Worm (Caenorhabditis elegans) whole organism, L4/young adult: Measurements from ENCODE around the gene F08B4.8.
"Not testable (repeated sequence)": the region's sequence is repeated elsewhere in the genome, so short reads cannot be mapped to it uniquely, and the experiment has no call there.

Experiments
- W03F9.2 ChIP-seq: fragments of 150-350 bp; optimal IDR thresholded peaks from 2 replicates; lab custom pipeline; 2014; ENCODE audit warnings: missing biosample characterization, missing genetic modification characterization
- dao-5 ChIP-seq: sonication (generic microtip); optimal IDR thresholded peaks from 2 replicates; lab custom pipeline; 2016; ENCODE audit warnings: missing genotype, missing genetic modification characterization, moderate library complexity, missing compliant biosample characterization
- him-1 ChIP-seq: sonication (generic microtip); optimal IDR thresholded peaks from 2 replicates; lab custom pipeline; 2016; ENCODE audit warnings: missing genotype, missing genetic modification reagents, missing genetic modification characterization, missing compliant biosample characterization

The F08B4.8 gene

DNA sequence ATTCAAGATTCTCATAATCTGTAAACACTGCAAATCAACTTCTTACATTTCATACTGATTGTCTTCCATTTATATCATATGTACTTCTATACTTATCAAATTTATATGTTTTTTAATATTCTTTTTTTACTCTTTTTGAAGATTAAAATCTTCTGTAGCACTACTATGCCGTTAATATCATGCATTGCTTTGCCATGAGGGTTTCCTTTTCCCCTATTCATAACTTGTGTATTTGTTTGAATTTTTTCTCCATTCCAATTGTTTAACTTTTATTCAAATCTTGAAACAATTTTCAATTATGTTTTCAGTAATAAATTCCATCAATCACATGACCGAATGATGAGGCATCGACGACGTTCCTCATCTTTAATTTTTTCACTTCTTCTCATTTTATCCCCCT is 8.8 kb upstream of the F08B4.8 start, which contains the start of gene cdh-5:
Gene cdh-5 (plus strand): TSS at position 301 of the 400 bp plus-strand sequence.
- TF ChIP-seq him-1 (tag; lab: Kevin White, UChicago) (no peak), W03F9.2 (tag; lab: Kevin White, UChicago) (no peak), dao-5 (no peak)

DNA sequence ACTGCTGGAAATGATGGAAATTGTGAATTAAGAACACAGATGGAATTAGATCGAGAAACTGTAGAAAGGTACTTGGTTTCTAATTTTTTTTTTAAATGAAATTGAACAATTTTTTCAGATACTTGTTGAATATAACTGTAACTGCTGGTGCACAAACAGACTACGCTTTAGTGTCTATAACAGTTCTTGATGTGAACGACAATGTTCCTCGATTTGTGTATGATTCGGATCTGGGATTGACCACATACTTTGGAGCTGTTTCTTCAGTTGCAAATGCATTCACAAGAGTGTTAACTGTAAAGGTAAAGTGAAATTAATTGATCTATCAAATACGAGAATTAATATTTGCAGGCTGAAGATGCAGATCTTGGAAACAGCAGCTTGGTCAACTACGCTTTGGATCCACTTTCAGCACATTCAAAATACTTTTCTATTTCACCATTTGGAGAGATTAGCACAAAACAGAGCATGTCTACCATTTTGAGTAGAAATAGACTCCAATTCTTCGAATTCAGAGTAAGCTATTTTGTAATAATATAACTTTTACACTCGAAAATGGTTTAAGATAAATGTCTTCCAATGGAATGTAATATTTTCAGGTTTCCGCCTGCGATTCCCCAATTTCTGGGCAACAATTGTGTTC is 3.5 kb upstream of the F08B4.8 start:
- TF ChIP-seq dao-5 (no peak), W03F9.2 (tag; lab: Kevin White, UChicago) (no peak), him-1 (tag; lab: Kevin White, UChicago) (no peak)

DNA sequence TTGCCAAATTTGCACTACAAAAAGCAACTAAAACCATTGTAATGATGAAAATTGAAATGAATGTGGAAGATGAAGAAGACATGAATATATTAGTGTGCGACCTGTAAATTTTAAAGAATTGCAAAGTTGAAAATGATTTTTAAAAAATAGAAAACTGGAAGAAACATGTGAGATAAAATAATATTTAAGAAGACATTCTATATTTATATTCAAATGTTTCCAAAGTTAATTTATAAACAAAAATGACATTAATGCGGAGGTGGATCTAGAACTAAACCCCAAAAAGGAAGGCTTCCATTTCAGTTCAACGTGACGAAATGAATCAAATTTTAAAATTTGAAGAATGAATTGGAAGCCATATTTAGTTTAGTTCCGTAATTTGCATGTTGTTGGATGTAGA is 1.8 kb downstream of the F08B4.8 start, which contains the start of gene nlp-60:
Gene nlp-60 (minus strand): TSS at position 101 of the 400 bp plus-strand sequence.
- TF ChIP-seq W03F9.2 (tag; lab: Kevin White, UChicago), result no peak
- TF ChIP-seq him-1 (tag; lab: Kevin White, UChicago), result no peak
- no peak for TF ChIP-seq dao-5

DNA sequence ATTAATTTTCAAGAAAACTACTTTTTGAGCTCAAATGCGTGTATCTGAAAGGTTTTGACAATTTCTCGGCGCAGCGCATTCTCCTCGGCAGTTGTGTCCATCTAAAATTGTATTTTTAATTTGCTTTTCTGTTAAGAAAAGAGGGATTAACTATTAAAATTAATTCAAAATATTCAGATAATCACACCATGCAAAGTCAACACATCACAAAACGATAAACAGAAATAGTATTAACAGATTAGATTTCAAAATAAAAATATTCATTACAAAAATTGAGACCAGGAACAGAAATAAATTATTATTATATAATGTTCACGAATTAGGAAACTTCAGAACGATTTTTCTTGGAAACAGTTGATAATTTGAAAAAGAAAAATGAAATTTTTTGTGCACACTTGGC is 9.1 kb downstream of the F08B4.8 start, which contains the start of gene pole-2:
Gene pole-2 (minus strand): TSS at position 101 of the 400 bp plus-strand sequence.
- TF ChIP-seq W03F9.2 (tag; lab: Kevin White, UChicago) (no peak), him-1 (tag; lab: Kevin White, UChicago) (no peak), dao-5 (no peak)

DNA sequence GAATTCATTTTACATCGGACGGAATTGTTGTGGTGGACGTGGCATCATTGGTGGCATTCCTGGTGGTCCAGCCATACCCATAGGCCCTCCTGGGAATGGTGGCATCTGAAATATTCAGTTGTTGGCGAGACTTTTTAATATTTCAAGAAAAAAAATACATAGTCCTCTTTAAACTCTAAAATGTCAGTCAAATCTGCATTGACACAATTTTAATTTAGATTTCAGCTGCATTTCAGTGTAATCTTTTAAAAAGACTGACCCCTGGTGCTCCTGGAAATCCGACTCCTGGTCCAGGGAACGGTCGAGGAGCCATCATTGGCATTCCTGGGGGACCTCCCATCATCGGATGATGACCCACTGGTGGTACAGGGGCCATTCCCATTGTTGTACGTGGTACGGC is 9.6 kb downstream of the F08B4.8 start:
- TF ChIP-seq W03F9.2 (tag; lab: Kevin White, UChicago), result no peak
- no peak for TF ChIP-seq dao-5
- no peak for TF ChIP-seq him-1 (tag; lab: Kevin White, UChicago)

DNA sequence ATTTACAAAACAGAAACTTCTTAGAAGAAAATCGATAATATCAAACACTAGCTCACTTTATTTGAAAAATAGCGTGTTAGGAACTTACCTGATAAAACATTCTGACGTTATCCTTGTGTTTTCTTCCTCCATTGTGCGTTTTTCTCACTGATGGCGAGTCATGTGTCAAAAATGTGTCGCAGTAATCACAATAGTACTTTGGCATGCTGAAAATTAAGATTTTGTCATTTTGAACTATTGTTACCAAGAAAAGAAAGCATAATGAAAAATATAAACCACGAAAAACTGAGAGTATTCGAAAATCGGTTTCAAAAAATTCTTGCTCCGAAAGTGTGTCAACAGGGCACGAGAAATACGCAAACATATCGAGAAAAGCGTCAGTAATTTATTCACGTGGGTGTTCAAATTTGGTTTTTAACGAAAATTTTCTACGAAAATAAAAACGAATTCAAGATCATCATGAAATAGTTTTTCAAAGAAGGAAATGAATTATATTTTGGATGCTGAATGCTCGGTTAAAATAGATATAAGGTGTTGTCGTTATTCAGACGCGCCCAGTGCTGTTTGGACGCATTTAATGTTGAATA is 10.3 kb downstream of the F08B4.8 start, which contains the start of gene snrp-3:
Gene snrp-3 (minus strand): TSS at position 206 of the 587 bp plus-strand sequence.
- TF ChIP-seq W03F9.2 (tag; lab: Kevin White, UChicago), result peak; percentile 85
- no peak for TF ChIP-seq dao-5

DNA sequence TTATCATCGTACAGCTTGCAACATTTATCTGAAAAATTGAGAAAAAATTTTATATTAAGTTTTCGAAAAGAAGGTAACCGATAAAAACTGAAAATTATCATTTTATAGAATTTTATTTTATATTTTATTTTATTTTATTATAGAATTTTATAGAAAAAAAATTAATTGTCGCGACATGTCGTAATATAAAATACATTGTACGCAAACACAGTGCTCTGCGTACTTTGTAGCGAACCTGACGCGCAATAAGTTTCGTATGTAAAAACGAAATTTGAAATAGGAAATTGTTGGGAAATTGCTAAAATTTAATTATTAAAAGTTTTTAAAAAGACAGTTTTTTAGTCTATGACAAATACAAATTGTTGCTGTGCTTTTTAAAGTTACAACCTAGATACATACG is 14.1 kb downstream of the F08B4.8 start, which contains the start of the genes hst-1 and ints-6:
Gene hst-1 (minus strand): TSS at position 28 of the 400 bp plus-strand sequence.
Gene ints-6 (plus strand): TSS at position 260 of the 400 bp plus-strand sequence.
- TF ChIP-seq him-1 (tag; lab: Kevin White, UChicago), result no peak
- peak; percentile 65 for TF ChIP-seq W03F9.2 (tag; lab: Kevin White, UChicago)

DNA sequence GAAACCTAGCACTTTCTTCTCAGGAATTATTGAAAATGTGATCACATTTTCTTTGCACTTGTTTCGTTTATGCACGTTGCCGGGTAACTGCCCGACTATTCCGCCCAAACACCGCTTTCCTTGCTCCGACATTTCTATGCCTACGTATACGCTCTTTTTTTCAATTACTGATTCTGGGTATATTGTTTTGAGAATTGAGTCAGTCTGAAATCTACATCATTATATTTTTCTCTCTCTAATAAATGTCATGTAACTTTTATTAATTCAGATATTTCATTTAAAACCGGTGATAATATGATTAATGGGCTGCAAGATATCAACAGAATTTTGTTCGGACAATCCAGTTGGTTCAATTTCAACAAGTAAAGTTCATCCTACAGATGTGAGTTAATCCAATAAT is 20.0 kb downstream of the F08B4.8 start, which contains the start of gene ttll-11:
Gene ttll-11 (plus strand): TSS at position 301 of the 400 bp plus-strand sequence.
- TF ChIP-seq dao-5 (no peak), W03F9.2 (tag; lab: Kevin White, UChicago) (no peak), him-1 (tag; lab: Kevin White, UChicago) (no peak)

DNA sequence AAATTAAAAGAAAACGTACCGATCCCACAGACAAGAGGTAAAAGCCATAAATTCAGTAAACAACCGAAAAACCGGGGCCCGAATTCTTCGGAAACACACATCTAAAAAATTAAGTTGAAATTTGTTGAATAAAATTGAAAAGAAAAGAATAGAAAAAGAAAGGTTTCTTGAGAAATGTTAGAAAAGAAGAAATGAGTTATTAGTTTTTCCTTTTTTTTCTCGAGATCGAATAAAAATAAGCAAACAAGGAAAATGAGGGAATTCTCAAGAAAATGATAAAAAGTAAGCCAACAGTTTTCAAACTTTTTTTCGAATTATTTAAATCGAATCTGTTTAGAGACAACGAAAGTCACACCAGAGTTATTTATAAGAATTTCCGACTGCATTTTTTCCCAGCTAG is 28.1 kb downstream of the F08B4.8 start, which contains the start of gene H23L24.4:
Gene H23L24.4 (minus strand): TSS at position 101 of the 400 bp plus-strand sequence.
- no peak for TF ChIP-seq W03F9.2 (tag; lab: Kevin White, UChicago)
- TF ChIP-seq him-1 (tag; lab: Kevin White, UChicago), result no peak
- TF ChIP-seq dao-5, result no peak

DNA sequence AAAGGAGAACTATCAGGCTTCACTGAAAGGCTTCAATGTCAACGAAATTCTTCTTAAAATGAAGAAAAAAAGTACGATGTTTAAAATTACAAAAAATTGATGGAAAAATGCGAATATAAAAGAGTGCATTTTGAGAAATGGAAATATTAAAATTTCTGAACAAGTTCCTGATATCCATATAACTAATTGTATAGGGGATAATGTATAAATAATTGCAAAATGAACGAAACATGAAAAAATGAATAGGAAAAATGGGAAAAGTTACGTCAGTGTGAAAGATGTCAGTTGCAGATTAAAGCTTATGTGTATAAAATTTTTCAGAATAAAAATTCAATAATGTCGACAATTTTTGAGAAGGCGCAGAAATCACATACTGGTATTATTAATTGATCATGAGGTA is 30.6 kb downstream of the F08B4.8 start:
- TF ChIP-seq W03F9.2 (tag; lab: Kevin White, UChicago), result no peak
- no peak for TF ChIP-seq dao-5

DNA sequence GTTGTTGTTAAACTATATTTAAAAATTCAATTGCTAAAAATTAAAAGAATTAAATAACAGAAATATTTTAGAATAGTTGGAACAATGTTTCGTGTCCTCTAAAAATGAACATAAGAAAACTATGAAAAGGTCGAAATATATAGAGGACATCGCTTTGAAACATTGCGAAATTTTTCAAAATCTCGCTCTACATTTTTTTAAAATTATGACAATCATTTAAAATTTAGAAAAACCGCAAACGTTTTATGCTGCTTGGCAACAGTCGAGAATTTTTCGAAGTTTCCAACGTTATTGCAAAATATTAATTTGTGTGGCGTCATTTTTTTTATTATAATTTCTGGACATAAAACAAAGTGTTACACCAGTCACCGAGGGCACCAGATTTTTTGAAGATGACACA is 37.6 kb downstream of the F08B4.8 start, which contains the start of the genes parg-2 and ipla-5:
Gene parg-2 (minus strand): TSS at position 101 of the 400 bp plus-strand sequence.
Gene ipla-5 (plus strand): TSS at position 216 of the 400 bp plus-strand sequence.
- not testable (repeated sequence) for TF ChIP-seq dao-5; W03F9.2 (tag; lab: Kevin White, UChicago); him-1 (tag; lab: Kevin White, UChicago)

DNA sequence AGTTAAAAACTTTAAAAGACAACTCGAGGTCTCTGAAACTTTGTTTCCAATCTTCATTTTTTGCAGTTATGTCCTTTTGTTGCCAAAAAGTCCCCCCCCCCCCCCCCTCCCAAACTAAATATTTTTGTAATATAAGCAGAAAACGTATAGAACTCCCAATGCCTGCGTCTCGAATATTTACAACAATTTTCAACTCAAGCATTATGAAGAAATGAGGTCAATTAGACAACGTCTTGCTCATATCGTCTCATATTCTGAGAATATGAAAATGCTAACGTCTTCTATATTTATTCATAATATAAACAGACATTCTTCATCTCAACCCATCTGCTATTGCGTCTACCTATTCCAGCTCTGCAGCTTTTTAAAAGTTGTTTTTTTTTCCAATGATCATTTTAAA is 40.8 kb downstream of the F08B4.8 start, which contains the start of gene H23L24.1:
Gene H23L24.1 (plus strand): TSS at position 301 of the 400 bp plus-strand sequence.
- TF ChIP-seq dao-5 (no peak), W03F9.2 (tag; lab: Kevin White, UChicago) (no peak), him-1 (tag; lab: Kevin White, UChicago) (no peak)

DNA sequence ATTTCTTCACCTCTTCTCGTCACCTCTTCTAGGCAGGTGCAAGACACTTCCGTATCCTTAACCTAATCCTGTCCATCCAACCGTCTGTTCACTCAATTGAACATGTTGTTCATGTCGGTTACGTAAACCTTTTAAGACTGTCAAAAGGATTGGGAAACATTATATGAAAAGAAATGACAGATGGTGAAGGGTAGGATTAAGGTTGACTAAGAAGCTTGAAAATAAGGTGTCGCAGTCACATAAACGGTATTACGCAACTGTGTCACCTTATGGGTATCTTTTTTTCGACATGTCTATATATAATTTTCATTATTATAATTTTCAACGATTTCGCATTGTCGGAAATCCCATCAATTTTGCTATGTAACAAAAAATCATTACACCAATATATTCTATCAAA is 45.4 kb downstream of the F08B4.8 start:
- TF ChIP-seq W03F9.2 (tag; lab: Kevin White, UChicago), result no peak
- no peak for TF ChIP-seq him-1 (tag; lab: Kevin White, UChicago)
- no peak for TF ChIP-seq dao-5

DNA sequence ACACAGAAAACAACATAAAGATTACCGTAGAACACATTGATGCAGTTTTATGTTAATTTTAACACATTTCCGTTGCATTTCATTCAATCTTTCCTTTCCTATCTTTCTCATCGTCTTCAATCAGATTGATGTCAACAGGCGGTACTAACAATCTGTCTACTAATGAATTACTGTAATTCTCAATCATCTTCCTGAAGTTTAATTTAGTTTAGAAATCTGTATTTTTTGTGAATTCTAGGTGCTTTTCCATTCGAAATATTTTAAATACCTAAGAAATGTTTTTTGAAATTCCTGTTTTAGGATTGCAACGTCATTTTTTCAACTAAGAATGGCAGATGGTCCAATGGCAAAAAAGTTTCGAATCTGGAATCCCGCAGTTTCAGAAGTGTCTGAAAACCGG is 46.3 kb downstream of the F08B4.8 start, which contains the start of gene F21D5.9:
Gene F21D5.9 (plus strand): TSS at position 301 of the 400 bp plus-strand sequence.
- TF ChIP-seq him-1 (tag; lab: Kevin White, UChicago), result no peak
- no peak for TF ChIP-seq dao-5
- TF ChIP-seq W03F9.2 (tag; lab: Kevin White, UChicago), result no peak
